Worm (Caenorhabditis elegans) whole organism, L3 larva: ENCODE data around the gene hpo-40.

ENCODE experiments used
- aly-2 ChIP-seq: fragments of 150-350 bp; optimal IDR thresholded peaks from 2 replicates; lab custom pipeline; 2014; ENCODE audit warnings: missing biosample characterization, missing genetic modification characterization
- ama-1 ChIP-seq: fragments of 150-350 bp; optimal IDR thresholded peaks from 2 replicates; lab custom pipeline; 2018
- ceh-28 ChIP-seq: fragments of 150-350 bp; optimal IDR thresholded peaks from 2 replicates; lab custom pipeline; 2014; ENCODE audit warnings: missing biosample characterization, missing genetic modification reagents, missing genetic modification characterization
- fos-1 ChIP-seq: fragments of 150-350 bp; optimal IDR thresholded peaks from 2 replicates; lab custom pipeline; 2014; ENCODE audit warnings: missing biosample characterization, missing genetic modification characterization
- lin-15B ChIP-seq: fragments of 150-350 bp; optimal IDR thresholded peaks from 2 replicates; lab custom pipeline; 2014; ENCODE audit warnings: missing biosample characterization, missing genetic modification characterization
- nfya-1 ChIP-seq: sonication (generic microtip); optimal IDR thresholded peaks from 2 replicates; lab custom pipeline; 2017; ENCODE audit warnings: missing genetic modification characterization, mild to moderate bottlenecking, missing compliant biosample characterization, antibody characterized with exemption, moderate library complexity; ENCODE audit not compliant: insufficient read depth
- nhr-11 ChIP-seq: fragments of 150-350 bp; optimal IDR thresholded peaks from 2 replicates; lab custom pipeline; 2014; ENCODE audit warnings: missing biosample characterization, missing genetic modification characterization
- nhr-76 ChIP-seq: fragments of 150-350 bp; sonication (generic microtip); optimal IDR thresholded peaks from 5 replicates; lab custom pipeline; 2014; ENCODE audit warnings: missing biosample characterization, missing genetic modification characterization
- pha-4 ChIP-seq: fragments of 150-350 bp; optimal IDR thresholded peaks from 2 replicates; lab custom pipeline; 2014; ENCODE audit warnings: missing biosample characterization, missing genetic modification reagents, missing genetic modification characterization
- pqm-1 ChIP-seq: fragments of 150-350 bp; optimal IDR thresholded peaks from 2 replicates; lab custom pipeline; 2017; ENCODE audit warnings: missing biosample characterization, missing genetic modification characterization, inconsistent platforms
- skn-1 ChIP-seq: fragments of 150-350 bp; optimal IDR thresholded peaks from 2 replicates; lab custom pipeline; 2014; ENCODE audit warnings: missing biosample characterization, missing genetic modification characterization
- zag-1 ChIP-seq: fragments of 150-350 bp; optimal IDR thresholded peaks from 2 replicates; lab custom pipeline; 2014; ENCODE audit warnings: missing biosample characterization, missing genetic modification characterization

ce11 chrV:10198386-10198785 is 14.3 kb upstream of the hpo-40 start, which contains the start of gene ZK856.6:
- TF ChIP-seq aly-2 (no peak), skn-1 (tag; lab: Kevin White, UChicago) (no peak), ama-1 (lab: Kevin White, UChicago) (no peak), ceh-28 (tag; lab: Kevin White, UChicago) (no peak), zag-1 (tag; lab: Kevin White, UChicago) (no peak), pha-4 (tag; lab: Kevin White, UChicago) (no peak), pqm-1 (tag; lab: Kevin White, UChicago) (no peak), fos-1 (no peak), nhr-11 (no peak), nhr-76 (no peak), nfya-1 (tag; lab: Kevin White, UChicago) (no peak), lin-15B (tag; lab: Kevin White, UChicago) (no peak)
